Fruit fly (Drosophila melanogaster) whole organism, embryonic: Measurements from ENCODE around the gene Sec63.

Source experiments
- Asciz ChIP-seq: fragments of 200-800 bp; sonication (Bioruptor generic); optimal IDR thresholded peaks from 2 replicates; lab custom pipeline; 2017; ENCODE audit warnings: missing biosample characterization, mild to moderate bottlenecking, missing genetic modification characterization, missing genetic modification reagents
- CG10147 ChIP-seq: fragments of 200-800 bp; sonication (Bioruptor generic); optimal IDR thresholded peaks from 2 replicates; lab custom pipeline; 2019; ENCODE audit warnings: missing biosample characterization, mild to moderate bottlenecking, missing genetic modification characterization, moderate library complexity
- CG11504 ChIP-seq: fragments of 200-800 bp; sonication (Bioruptor generic); optimal IDR thresholded peaks from 3 replicates; lab custom pipeline; 2019; ENCODE audit warnings: missing biosample characterization, mild to moderate bottlenecking, missing genetic modification characterization, moderate library complexity
- CG13287 ChIP-seq: fragments of 200-800 bp; sonication (Bioruptor generic); IDR thresholded peaks from 2 replicates; pipeline ENCODE4 v1.3.6; 2022; ENCODE audit warnings: missing biosample characterization, missing genetic modification characterization; ENCODE audit not compliant: partially characterized antibody
- CG15269 ChIP-seq: fragments of 200-800 bp; sonication (Bioruptor generic); optimal IDR thresholded peaks from 2 replicates; lab custom pipeline; 2018; ENCODE audit warnings: missing biosample characterization, mild to moderate bottlenecking, missing genetic modification characterization, moderate library complexity
- CG1647 ChIP-seq: fragments of 200-800 bp; sonication (Bioruptor generic); optimal IDR thresholded peaks from 3 replicates; lab custom pipeline; 2016; ENCODE audit warnings: missing biosample characterization, missing genetic modification characterization
- CG17361 ChIP-seq: fragments of 200-800 bp; sonication (Bioruptor generic); IDR thresholded peaks from 3 replicates; pipeline ENCODE4 v1.3.6; 2022; ENCODE audit warnings: missing biosample characterization, missing genetic modification characterization
- CG17612 ChIP-seq: fragments of 200-800 bp; sonication (Bioruptor generic); IDR thresholded peaks from 2 replicates; pipeline ENCODE4 v1.3.6; 2022; ENCODE audit warnings: missing biosample characterization, missing genetic modification characterization
- CG18262 ChIP-seq: fragments of 200-800 bp; optimal IDR thresholded peaks from 3 replicates; lab custom pipeline; 2019; ENCODE audit warnings: missing biosample characterization, mild to moderate bottlenecking, missing genetic modification characterization, moderate library complexity
- CG18476 ChIP-seq: fragments of 200-800 bp; sonication (Bioruptor generic); optimal IDR thresholded peaks from 2 replicates; lab custom pipeline; 2016; ENCODE audit warnings: missing biosample characterization, mild to moderate bottlenecking, missing genetic modification characterization
- CG32772 ChIP-seq: fragments of 200-800 bp; sonication (Bioruptor generic); IDR thresholded peaks from 2 replicates; pipeline ENCODE4 v1.3.6; 2022; ENCODE audit warnings: missing biosample characterization, missing genetic modification characterization
- CG3847 ChIP-seq: fragments of 200-800 bp; sonication (Bioruptor generic); IDR thresholded peaks from 2 replicates; pipeline ENCODE4 v1.3.6; 2022; ENCODE audit warnings: missing biosample characterization, missing genetic modification characterization
- CG3995 ChIP-seq: fragments of 200-800 bp; sonication (Bioruptor generic); optimal IDR thresholded peaks from 3 replicates; lab custom pipeline; 2016; ENCODE audit warnings: missing biosample characterization, missing genetic modification characterization
- CG4328 ChIP-seq: fragments of 200-800 bp; sonication (Bioruptor generic); optimal IDR thresholded peaks from 3 replicates; lab custom pipeline; 2017; ENCODE audit warnings: missing biosample characterization, missing genetic modification reagents, missing genetic modification characterization
- CG4707 ChIP-seq: fragments of 200-800 bp; sonication (Bioruptor generic); optimal IDR thresholded peaks from 2 replicates; lab custom pipeline; 2018; ENCODE audit warnings: missing biosample characterization, mild to moderate bottlenecking, missing genetic modification characterization, moderate library complexity
- CG5245 ChIP-seq: fragments of 200-800 bp; sonication (Bioruptor generic); optimal IDR thresholded peaks from 3 replicates; lab custom pipeline; 2016; ENCODE audit warnings: missing biosample characterization, missing genetic modification characterization
- CG6689 ChIP-seq: fragments of 200-800 bp; sonication (Bioruptor generic); IDR thresholded peaks from 2 replicates; pipeline ENCODE4 v1.3.6; 2022; ENCODE audit warnings: missing biosample characterization, missing genetic modification characterization
- CG8290 ChIP-seq, 3 experiments: fragments of 200-800 bp; sonication (Bioruptor generic); optimal IDR thresholded peaks; 2 replicates each; lab custom pipeline; 2016 to 2019; ENCODE audit warnings: missing biosample characterization in 3 of 3, missing genetic modification characterization in 3 of 3, mild to moderate bottlenecking in 2 of 3, moderate library complexity in 1 of 3
- CG9797 ChIP-seq: fragments of 200-800 bp; sonication (Bioruptor generic); optimal IDR thresholded peaks from 3 replicates; lab custom pipeline; 2018; ENCODE audit warnings: missing biosample characterization, mild to moderate bottlenecking, missing genetic modification characterization
- CG9817 ChIP-seq: fragments of 200-800 bp; sonication (Bioruptor generic); optimal IDR thresholded peaks from 2 replicates; lab custom pipeline; 2018; ENCODE audit warnings: missing biosample characterization, mild to moderate bottlenecking, missing genetic modification characterization, moderate library complexity
- Doc2 ChIP-seq: fragments of 200-800 bp; sonication (Bioruptor generic); IDR thresholded peaks from 2 replicates; pipeline ENCODE4 v1.3.6; 2022; ENCODE audit warnings: missing biosample characterization, missing genetic modification characterization
- Dref ChIP-seq: fragments of 200-800 bp; sonication (Bioruptor generic); IDR thresholded peaks from 2 replicates; pipeline ENCODE4 v1.3.6; 2022; ENCODE audit warnings: missing biosample characterization, missing genetic modification characterization
- E2f1 ChIP-seq: fragments of 200-800 bp; sonication (Bioruptor generic); IDR thresholded peaks from 2 replicates; pipeline ENCODE4 v1.3.6; 2022; ENCODE audit warnings: missing biosample characterization, missing genetic modification characterization
- ERR ChIP-seq: fragments of 200-800 bp; sonication (Bioruptor generic); optimal IDR thresholded peaks from 2 replicates; lab custom pipeline; 2016; ENCODE audit warnings: missing biosample characterization, missing genetic modification characterization
- Kr ChIP-seq: fragments of 200-800 bp; sonication (Bioruptor generic); optimal IDR thresholded peaks from 2 replicates; lab custom pipeline; 2017; ENCODE audit warnings: missing biosample characterization, mild to moderate bottlenecking, missing genetic modification characterization
- MBD-R2 ChIP-seq: fragments of 200-800 bp; sonication (Bioruptor generic); IDR thresholded peaks from 2 replicates; pipeline ENCODE4 v1.3.6; 2022; ENCODE audit warnings: missing biosample characterization, missing genetic modification characterization
- MESR4 ChIP-seq: fragments of 200-800 bp; sonication (Bioruptor generic); optimal IDR thresholded peaks from 2 replicates; lab custom pipeline; 2018; ENCODE audit warnings: missing biosample characterization, mild to moderate bottlenecking, missing genetic modification characterization, moderate library complexity
- MTF-1 ChIP-seq: fragments of 200-800 bp; sonication (Bioruptor generic); optimal IDR thresholded peaks from 2 replicates; lab custom pipeline; 2018; ENCODE audit warnings: missing biosample characterization, mild to moderate bottlenecking, missing genetic modification characterization, borderline replicate concordance
- Opbp ChIP-seq: fragments of 200-800 bp; sonication (Bioruptor generic); IDR thresholded peaks from 3 replicates; pipeline ENCODE4 v1.3.6; 2022; ENCODE audit warnings: missing biosample characterization, missing genetic modification characterization; ENCODE audit not compliant: partially characterized antibody
- Xbp1 ChIP-seq: fragments of 200-800 bp; sonication (Bioruptor generic); optimal IDR thresholded peaks from 3 replicates; lab custom pipeline; 2016; ENCODE audit warnings: missing biosample characterization, mild to moderate bottlenecking, missing genetic modification characterization
- YL-1 ChIP-seq: fragments of 200-800 bp; sonication (Bioruptor generic); optimal IDR thresholded peaks from 3 replicates; lab custom pipeline; 2017; ENCODE audit warnings: missing biosample characterization, mild to moderate bottlenecking, missing genetic modification characterization
- al ChIP-seq: fragments of 200-800 bp; sonication (Bioruptor generic); IDR thresholded peaks from 2 replicates; pipeline ENCODE4 v1.3.6; 2022; ENCODE audit warnings: missing biosample characterization, missing genetic modification characterization
- ap ChIP-seq: fragments of 200-800 bp; sonication (Bioruptor generic); IDR thresholded peaks from 2 replicates; pipeline ENCODE4 v1.3.6; 2022; ENCODE audit warnings: missing biosample characterization, missing genetic modification characterization
- chinmo ChIP-seq: fragments of 200-800 bp; sonication (Bioruptor generic); IDR thresholded peaks from 4 replicates; pipeline ENCODE4 v1.3.6; 2022; ENCODE audit warnings: missing biosample characterization, missing genetic modification characterization; ENCODE audit not compliant: partially characterized antibody
- ci ChIP-seq: fragments of 200-800 bp; sonication (Bioruptor generic); IDR thresholded peaks from 3 replicates; pipeline ENCODE4 v1.3.6; 2022; ENCODE audit warnings: missing biosample characterization, missing genetic modification characterization
- corto ChIP-seq: fragments of 200-800 bp; sonication (Bioruptor generic); optimal IDR thresholded peaks from 2 replicates; lab custom pipeline; 2016; ENCODE audit warnings: missing biosample characterization, mild to moderate bottlenecking, missing genetic modification characterization, moderate library complexity
- danr ChIP-seq: fragments of 200-800 bp; sonication (Bioruptor generic); IDR thresholded peaks from 2 replicates; pipeline ENCODE4 v1.3.6; 2022; ENCODE audit warnings: missing biosample characterization, missing genetic modification characterization
- dmrt99B ChIP-seq: fragments of 200-800 bp; sonication (Bioruptor generic); optimal IDR thresholded peaks from 2 replicates; lab custom pipeline; 2018; ENCODE audit warnings: missing biosample characterization, mild to moderate bottlenecking, missing genetic modification characterization, moderate library complexity
- gfzf ChIP-seq: fragments of 200-800 bp; sonication (Bioruptor generic); optimal IDR thresholded peaks from 2 replicates; lab custom pipeline; 2016; ENCODE audit warnings: missing biosample characterization, mild to moderate bottlenecking, missing genetic modification characterization, moderate library complexity
- jigr1 ChIP-seq: fragments of 200-800 bp; sonication (Bioruptor generic); IDR thresholded peaks from 3 replicates; pipeline ENCODE4 v1.3.6; 2022; ENCODE audit warnings: missing biosample characterization, missing genetic modification characterization
- jing ChIP-seq: fragments of 200-800 bp; sonication (Bioruptor generic); optimal IDR thresholded peaks from 2 replicates; lab custom pipeline; 2018; ENCODE audit warnings: missing biosample characterization, mild to moderate bottlenecking, missing genetic modification characterization
- mld ChIP-seq: fragments of 200-800 bp; sonication (Bioruptor generic); IDR thresholded peaks from 3 replicates; pipeline ENCODE4 v1.3.6; 2022; ENCODE audit warnings: missing biosample characterization, missing genetic modification characterization; ENCODE audit not compliant: partially characterized antibody
- nerfin-2 ChIP-seq: fragments of 200-800 bp; sonication (Bioruptor generic); IDR thresholded peaks from 2 replicates; pipeline ENCODE4 v1.3.6; 2022; ENCODE audit warnings: missing biosample characterization, missing genetic modification characterization; ENCODE audit not compliant: partially characterized antibody
- p53 ChIP-seq: fragments of 200-800 bp; sonication (Bioruptor generic); optimal IDR thresholded peaks from 2 replicates; lab custom pipeline; 2016; ENCODE audit warnings: missing biosample characterization, missing genetic modification characterization
- phol ChIP-seq: fragments of 200-800 bp; sonication (Bioruptor generic); optimal IDR thresholded peaks from 3 replicates; lab custom pipeline; 2018; ENCODE audit warnings: missing biosample characterization, mild to moderate bottlenecking, missing genetic modification characterization, moderate library complexity
- sisA ChIP-seq: fragments of 200-800 bp; sonication (Bioruptor generic); IDR thresholded peaks from 2 replicates; pipeline ENCODE4 v1.3.6; 2022; ENCODE audit warnings: missing biosample characterization, missing genetic modification characterization
- sob ChIP-seq: fragments of 200-800 bp; sonication (Bioruptor generic); IDR thresholded peaks from 2 replicates; pipeline ENCODE4 v1.3.6; 2022; ENCODE audit warnings: missing biosample characterization, missing genetic modification characterization
- sqz ChIP-seq: fragments of 200-800 bp; sonication (Bioruptor generic); optimal IDR thresholded peaks from 3 replicates; lab custom pipeline; 2018; ENCODE audit warnings: missing biosample characterization, mild to moderate bottlenecking, missing genetic modification characterization

The Sec63 gene

dm6 chr3L:7356386-7357117, 3.8 kb upstream of the Sec63 start, which contains the start of gene CTCF (continued):
- TF ChIP-seq ci, result 0 out of 3 replicates have a peak, but pooled peaks have one; percentile 41
- no peak for TF ChIP-seq CG11504 (tag; lab: Kevin White, UChicago)
- peak; percentile 70; the same call in 2 of the 3 replicates for TF ChIP-seq mld (GFP tag; lab: Robert Waterston, UW)
- no peak for TF ChIP-seq sqz (GFP tag; lab: Kevin White, UChicago)
- peak; percentile 64 for TF ChIP-seq CG18262
- peak; percentile 76 for TF ChIP-seq Dref (GFP tag; lab: Robert Waterston, UW)
- TF ChIP-seq CG32772, result peak; percentile 64
- TF ChIP-seq CG9797, result peak; percentile 36
- TF ChIP-seq CG1647, result peak; percentile 17
- no peak for TF ChIP-seq jing
- TF ChIP-seq E2f1 (GFP tag; lab: Robert Waterston, UW), result 0 out of 2 replicates have a peak, but pooled peaks have one; percentile 7
- peak; percentile 53 for TF ChIP-seq Asciz
- no peak for TF ChIP-seq CG17612 (GFP tag; lab: Robert Waterston, UW)
- peak; percentile 16 for TF ChIP-seq dmrt99B (tag; lab: Kevin White, UChicago)
- peak; percentile 24 for TF ChIP-seq gfzf (GFP tag; lab: Kevin White, UChicago)
- TF ChIP-seq CG10147 (GFP tag; lab: Kevin White, UChicago), result peak; percentile 32
- TF ChIP-seq CG13287 (GFP tag; lab: Robert Waterston, UW), result peak; percentile 94
- TF ChIP-seq corto (GFP tag; lab: Kevin White, UChicago), result no peak
- peak; percentile 57 for TF ChIP-seq Xbp1 (GFP tag; lab: Kevin White, UChicago)
- peak; percentile 74 for TF ChIP-seq CG17361 (GFP tag; lab: Robert Waterston, UW)
- TF ChIP-seq YL-1 (GFP tag; lab: Kevin White, UChicago), result peak; percentile 87
- TF ChIP-seq CG15269 (tag; lab: Kevin White, UChicago), result peak; percentile 37
- TF ChIP-seq CG6689 (GFP tag; lab: Robert Waterston, UW), result peak; percentile 33; the same call in 1 of the 2 replicates
- no peak; the same call in 2 of the 3 replicates for TF ChIP-seq jigr1 (GFP tag; lab: Robert Waterston, UW)
- TF ChIP-seq MESR4 (GFP tag; lab: Kevin White, UChicago), result peak; percentile 76
- peak; percentile 80 for TF ChIP-seq MBD-R2 (GFP tag; lab: Robert Waterston, UW)
- TF ChIP-seq chinmo (GFP tag; lab: Robert Waterston, UW), result 0 out of 4 replicates have a peak, but pooled peaks have one; percentile 50
- TF ChIP-seq ERR (GFP tag; lab: Kevin White, UChicago), result no peak
- no peak; the same call in 1 of the 3 replicates for TF ChIP-seq Opbp
- TF ChIP-seq sob (GFP tag; lab: Robert Waterston, UW), result no peak
- peak; percentile 19; the same call in 1 of the 2 replicates for TF ChIP-seq sisA (GFP tag; lab: Robert Waterston, UW)
- TF ChIP-seq MTF-1 (GFP tag; lab: Kevin White, UChicago), result no peak
- no peak for TF ChIP-seq p53 (GFP tag; lab: Kevin White, UChicago)
- TF ChIP-seq ap (GFP tag; lab: Robert Waterston, UW), result no peak
- TF ChIP-seq CG4328 (GFP tag; lab: Kevin White, UChicago), result no peak
- no peak for TF ChIP-seq danr (GFP tag; lab: Robert Waterston, UW)
- peak; percentile 50; the same call in 1 of the 2 replicates for TF ChIP-seq nerfin-2 (GFP tag; lab: Robert Waterston, UW)
- no peak for TF ChIP-seq CG18476 (GFP tag; lab: Kevin White, UChicago)
- peak; percentile 44 for TF ChIP-seq CG5245 (GFP tag; lab: Kevin White, UChicago)
- TF ChIP-seq CG3995 (GFP tag; lab: Kevin White, UChicago), result no peak
- no peak for TF ChIP-seq Doc2 (GFP tag; lab: Robert Waterston, UW)
- 0 out of 2 replicates have a peak, but pooled peaks have one; percentile 6 for TF ChIP-seq CG3847 (GFP tag; lab: Robert Waterston, UW)
- peak; percentile 100 for TF ChIP-seq phol (tag; lab: Kevin White, UChicago)
- no peak for TF ChIP-seq CG4707 (GFP tag; lab: Kevin White, UChicago)
- peak; percentile 16 for TF ChIP-seq CG9817 (tag; lab: Kevin White, UChicago)
- TF ChIP-seq Kr (GFP tag; lab: Kevin White, UChicago), result no peak
- no peak for TF ChIP-seq al
- TF ChIP-seq CG8290 (GFP tag; optimal IDR thresholded peaks at IDR 0.05; lab: Kevin White, UChicago), result peak; percentile 59
- peak in 1 of 2 experiments; percentile 55 for TF ChIP-seq CG8290 (tag; optimal IDR thresholded peaks at IDR 0.05; lab: Kevin White, UChicago)
